Worm (Caenorhabditis elegans) whole organism, L1 larva: ENCODE measurements around the gene T13C5.9.

Experiments used
- C16A3.4 ChIP-seq: fragments of 150-350 bp; optimal IDR thresholded peaks from 2 replicates; lab custom pipeline; 2014; ENCODE audit warnings: missing biosample characterization, missing genetic modification characterization
- C34B4.2 ChIP-seq: sonication (generic microtip); optimal IDR thresholded peaks from 2 replicates; lab custom pipeline; 2017; ENCODE audit warnings: mild to moderate bottlenecking, missing genetic modification characterization, missing compliant biosample characterization
- Y116A8C.19 ChIP-seq: sonication (generic microtip); optimal IDR thresholded peaks from 2 replicates; lab custom pipeline; 2016; ENCODE audit warnings: missing compliant biosample characterization, missing genetic modification characterization, borderline replicate concordance
- aha-1 ChIP-seq: fragments of 150-350 bp; optimal IDR thresholded peaks from 2 replicates; lab custom pipeline; 2014; ENCODE audit warnings: missing biosample characterization, missing genetic modification characterization
- ama-1 ChIP-seq: fragments of 150-350 bp; optimal IDR thresholded peaks from 2 replicates; lab custom pipeline; 2014
- ceh-8 ChIP-seq: fragments of 200-800 bp; sonication (Bioruptor generic); optimal IDR thresholded peaks from 2 replicates; lab custom pipeline; 2018; ENCODE audit warnings: mild to moderate bottlenecking, missing genetic modification characterization, moderate library complexity, missing compliant biosample characterization
- ceh-90 ChIP-seq: sonication (generic microtip); optimal IDR thresholded peaks from 2 replicates; lab custom pipeline; 2016; ENCODE audit warnings: missing genetic modification characterization, missing compliant biosample characterization
- dpl-1 ChIP-seq, 3 experiments: fragments of 150-350 bp in 2 of 3; sonication (generic microtip) in 1 of 3; optimal IDR thresholded peaks; 2 replicates each; lab custom pipeline; 2014 to 2017; ENCODE audit warnings: missing biosample characterization in 3 of 3, missing genetic modification characterization in 3 of 3, missing genetic modification reagents in 3 of 3
- elt-2 ChIP-seq: sonication (generic microtip); optimal IDR thresholded peaks from 2 replicates; lab custom pipeline; 2016; ENCODE audit warnings: missing genetic modification characterization, mild to moderate bottlenecking, inconsistent platforms, missing compliant biosample characterization, missing genetic modification reagents
- elt-3 ChIP-seq, 6 experiments: fragments of 150-350 bp in 1 of 6; sonication (generic microtip); optimal IDR thresholded peaks; 2 replicates each; lab custom pipeline; 2017 to 2018; ENCODE audit warnings: missing biosample characterization in 6 of 6, missing genetic modification characterization in 6 of 6, inconsistent platforms in 1 of 6
- fkh-4 ChIP-seq: sonication (generic microtip); optimal IDR thresholded peaks from 2 replicates; lab custom pipeline; 2016; ENCODE audit warnings: missing compliant biosample characterization, missing genetic modification characterization, borderline replicate concordance
- fkh-8 ChIP-seq: sonication (generic microtip); optimal IDR thresholded peaks from 2 replicates; lab custom pipeline; 2016; ENCODE audit warnings: mild to moderate bottlenecking, missing genetic modification characterization, missing compliant biosample characterization
- grh-1 ChIP-seq: fragments of 200-800 bp; sonication (Bioruptor generic); IDR thresholded peaks from 2 replicates; pipeline ENCODE4 v1.3.6; 2022; ENCODE audit warnings: missing genetic modification reagents, missing genetic modification characterization, missing compliant biosample characterization
- hlh-17 ChIP-seq: fragments of 200-800 bp; sonication (Bioruptor generic); optimal IDR thresholded peaks from 2 replicates; lab custom pipeline; 2018; ENCODE audit warnings: missing genetic modification characterization, mild to moderate bottlenecking, missing compliant biosample characterization, moderate library complexity, borderline replicate concordance
- hpl-2 ChIP-seq: fragments of 150-350 bp; optimal IDR thresholded peaks from 2 replicates; lab custom pipeline; 2014; ENCODE audit warnings: missing biosample characterization, missing genetic modification reagents, missing genetic modification characterization
- isw-1 ChIP-seq: fragments of 200-800 bp; sonication (Bioruptor generic); IDR thresholded peaks from 2 replicates; pipeline ENCODE4 v1.3.6; 2022; ENCODE audit warnings: missing genetic modification characterization, missing compliant biosample characterization
- jun-1 ChIP-seq: fragments of 150-350 bp; optimal IDR thresholded peaks from 2 replicates; lab custom pipeline; 2014; ENCODE audit warnings: missing biosample characterization, missing genetic modification reagents, missing genetic modification characterization
- lin-15B ChIP-seq: fragments of 150-350 bp; sonication (generic microtip); optimal IDR thresholded peaks from 3 replicates; lab custom pipeline; 2014; ENCODE audit warnings: missing biosample characterization, missing genetic modification characterization
- lin-39 ChIP-seq: fragments of 150-350 bp; optimal IDR thresholded peaks from 2 replicates; lab custom pipeline; 2014; ENCODE audit warnings: missing biosample characterization, missing genetic modification reagents, missing genetic modification characterization
- lir-3 ChIP-seq: sonication (generic microtip); optimal IDR thresholded peaks from 2 replicates; lab custom pipeline; 2016; ENCODE audit warnings: mild to moderate bottlenecking, missing genetic modification characterization, moderate library complexity, missing compliant biosample characterization; ENCODE audit not compliant: poor library complexity
- lsy-2 ChIP-seq, 2 experiments: fragments of 150-350 bp; optimal IDR thresholded peaks; 2 replicates each; lab custom pipeline; 2014; ENCODE audit warnings: missing biosample characterization in 2 of 2, missing genetic modification characterization in 2 of 2
- mab-9 ChIP-seq: fragments of 200-800 bp; sonication (Bioruptor generic); IDR thresholded peaks from 2 replicates; pipeline ENCODE4 v1.3.6; 2022; ENCODE audit warnings: missing genetic modification reagents, missing genetic modification characterization, missing compliant biosample characterization
- mef-2 ChIP-seq: fragments of 150-350 bp; optimal IDR thresholded peaks from 2 replicates; lab custom pipeline; 2014; ENCODE audit warnings: missing biosample characterization, missing genetic modification characterization
- mep-1 ChIP-seq: fragments of 150-350 bp; optimal IDR thresholded peaks from 2 replicates; lab custom pipeline; 2014; ENCODE audit warnings: missing biosample characterization, missing genetic modification characterization
- nhr-11 ChIP-seq: fragments of 150-350 bp; optimal IDR thresholded peaks from 2 replicates; lab custom pipeline; 2014; ENCODE audit warnings: missing biosample characterization, missing genetic modification characterization
- nhr-19 ChIP-seq: fragments of 200-800 bp; sonication (Bioruptor generic); conservative IDR thresholded peaks from 2 replicates; pipeline ENCODE4 v1.3.6; 2022; ENCODE audit warnings: missing genetic modification characterization, missing compliant biosample characterization
- nhr-28 ChIP-seq: fragments of 150-350 bp; optimal IDR thresholded peaks from 2 replicates; lab custom pipeline; 2014; ENCODE audit warnings: missing biosample characterization, missing genetic modification characterization
- nhr-47 ChIP-seq: sonication (generic microtip); optimal IDR thresholded peaks from 2 replicates; lab custom pipeline; 2016; ENCODE audit warnings: mild to moderate bottlenecking, missing genetic modification characterization, moderate library complexity, missing compliant biosample characterization
- nhr-71 ChIP-seq: sonication (generic microtip); optimal IDR thresholded peaks from 2 replicates; lab custom pipeline; 2016; ENCODE audit warnings: mild to moderate bottlenecking, missing genetic modification characterization, moderate library complexity, missing compliant biosample characterization
- nhr-77 ChIP-seq: fragments of 150-350 bp; optimal IDR thresholded peaks from 2 replicates; lab custom pipeline; 2014; ENCODE audit warnings: missing biosample characterization, missing genetic modification characterization
- nhr-84 ChIP-seq: sonication (generic microtip); optimal IDR thresholded peaks from 2 replicates; lab custom pipeline; 2017; ENCODE audit warnings: missing biosample characterization, missing genetic modification characterization
- nhr-85 ChIP-seq: sonication (generic microtip); peaks from one replicate; lab custom pipeline; 2016; ENCODE audit warnings: missing genetic modification characterization, inconsistent platforms, missing compliant biosample characterization
- pag-3 ChIP-seq: sonication (generic microtip); optimal IDR thresholded peaks from 2 replicates; lab custom pipeline; 2017; ENCODE audit warnings: missing genetic modification characterization, mild to moderate bottlenecking, missing compliant biosample characterization, antibody characterized with exemption, borderline replicate concordance; ENCODE audit not compliant: insufficient read depth
- pax-3 ChIP-seq: fragments of 200-800 bp; sonication (Bioruptor generic); optimal IDR thresholded peaks from 2 replicates; lab custom pipeline; 2018; ENCODE audit warnings: mild to moderate bottlenecking, missing genetic modification characterization, moderate library complexity, missing compliant biosample characterization
- pqm-1 ChIP-seq: sonication (generic microtip); optimal IDR thresholded peaks from 3 replicates; lab custom pipeline; 2017; ENCODE audit warnings: missing biosample characterization, missing genetic modification characterization
- skn-1 ChIP-seq: fragments of 150-350 bp; optimal IDR thresholded peaks from 2 replicates; lab custom pipeline; 2014; ENCODE audit warnings: missing biosample characterization, missing genetic modification characterization
- sox-4 ChIP-seq: sonication (generic microtip); optimal IDR thresholded peaks from 2 replicates; lab custom pipeline; 2016; ENCODE audit warnings: missing genetic modification characterization, missing compliant biosample characterization
- sptf-1 ChIP-seq: fragments of 150-350 bp; optimal IDR thresholded peaks from 2 replicates; lab custom pipeline; 2014; ENCODE audit warnings: missing biosample characterization, missing genetic modification characterization
- tlp-1 ChIP-seq: fragments of 150-350 bp; optimal IDR thresholded peaks from 2 replicates; lab custom pipeline; 2014; ENCODE audit warnings: missing biosample characterization, missing genetic modification characterization
- unc-30 ChIP-seq: sonication (generic microtip); optimal IDR thresholded peaks from 2 replicates; lab custom pipeline; 2017; ENCODE audit warnings: missing biosample characterization, missing genetic modification characterization
- unc-62 ChIP-seq: fragments of 150-350 bp; optimal IDR thresholded peaks from 2 replicates; lab custom pipeline; 2014; ENCODE audit warnings: missing biosample characterization, missing genetic modification reagents, missing genetic modification characterization
- unc-86 ChIP-seq: sonication (generic microtip); optimal IDR thresholded peaks from 2 replicates; lab custom pipeline; 2016; ENCODE audit warnings: missing genetic modification characterization, missing compliant biosample characterization
- zag-1 ChIP-seq: fragments of 150-350 bp; optimal IDR thresholded peaks from 2 replicates; lab custom pipeline; 2014; ENCODE audit warnings: missing biosample characterization, missing genetic modification characterization

T13C5.9 gene

DNA sequence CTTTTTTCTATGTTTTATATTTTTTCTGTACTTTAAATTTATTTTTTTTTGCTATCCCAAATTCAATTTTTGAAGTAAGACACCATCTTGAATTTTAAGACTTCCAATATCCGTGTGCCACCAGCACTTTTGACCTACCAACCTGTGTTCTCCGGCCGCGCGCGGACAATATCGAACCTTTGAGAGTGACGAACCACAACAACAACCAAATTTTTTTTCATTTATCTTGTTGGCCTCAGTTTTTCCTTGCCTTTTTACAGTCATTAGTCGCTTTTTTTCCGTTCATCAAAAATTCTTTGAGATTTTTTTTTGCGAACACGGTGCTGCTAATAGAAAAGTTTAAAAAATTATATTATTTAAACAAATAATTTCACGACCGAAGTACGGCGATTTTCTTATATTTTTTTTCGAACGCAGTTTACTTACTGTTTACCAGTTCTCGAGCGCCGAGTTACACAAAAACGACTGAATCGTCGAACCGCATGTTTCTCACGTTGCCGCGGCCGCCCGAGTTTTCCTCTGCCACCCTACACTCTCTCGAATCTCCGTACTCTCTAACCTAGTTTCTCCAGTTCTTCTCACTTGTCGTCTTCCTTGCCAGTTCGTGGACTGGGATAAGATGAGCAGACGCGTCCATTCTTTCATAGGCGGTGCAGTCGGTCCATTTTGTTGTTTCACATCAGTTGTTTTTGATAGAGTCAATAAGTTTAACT lies 50.0 kb downstream of the T13C5.9 start (continued):
- TF ChIP-seq sptf-1 (tag; lab: Kevin White, UChicago) (no peak), elt-2 (tag; lab: Kevin White, UChicago) (no peak), nhr-11 (no peak), lir-3 (tag; lab: Kevin White, UChicago) (no peak), mef-2 (tag; lab: Kevin White, UChicago) (no peak), lin-15B (tag; lab: Kevin White, UChicago) (no peak), unc-86 (tag; lab: Kevin White, UChicago) (no peak), Y116A8C.19 (no peak), C34B4.2 (tag; lab: Kevin White, UChicago) (no peak), pax-3 (no peak), ceh-8 (GFP tag; lab: Kevin White, UChicago) (no peak), nhr-71 (peak; percentile 68), sox-4 (tag; lab: Kevin White, UChicago) (no peak), C16A3.4 (tag; lab: Kevin White, UChicago) (no peak), elt-3 (tag; optimal IDR thresholded peaks at IDR 0.05; lab: Kevin White, UChicago) (no peak), mep-1 (tag; lab: Kevin White, UChicago) (peak; percentile 39), pqm-1 (tag; lab: Kevin White, UChicago) (no peak), zag-1 (tag; lab: Kevin White, UChicago) (no peak), skn-1 (peak; percentile 15), mab-9 (GFP tag; lab: Robert Waterston, UW) (no peak), fkh-4 (tag; lab: Kevin White, UChicago) (no peak), lsy-2 (tag; optimal IDR thresholded peaks at IDR 0.05; lab: Kevin White, UChicago) (peak in 1 of 2 experiments; percentile 11), nhr-85 (tag; lab: Kevin White, UChicago) (no peak), aha-1 (no peak), isw-1 (GFP tag; lab: Robert Waterston, UW) (no peak), tlp-1 (tag; lab: Kevin White, UChicago) (no peak), unc-30 (no peak), dpl-1 (GFP tag; optimal IDR thresholded peaks at IDR 0.05; lab: Kevin White, UChicago) (no peak), hpl-2 (no peak), ceh-90 (tag; lab: Kevin White, UChicago) (no peak), nhr-47 (tag; lab: Kevin White, UChicago) (peak; percentile 37), pag-3 (tag; lab: Kevin White, UChicago) (no peak), nhr-77 (tag; lab: Kevin White, UChicago) (no peak), ama-1 (lab: Kevin White, UChicago) (no peak), nhr-19 (GFP tag; lab: Robert Waterston, UW) (no peak), unc-62 (GFP tag; lab: Kevin White, UChicago) (no peak), nhr-84 (tag; lab: Kevin White, UChicago) (no peak), lin-39 (tag; lab: Kevin White, UChicago) (no peak), hlh-17 (no peak), fkh-8 (tag; lab: Kevin White, UChicago) (no peak), jun-1 (tag; lab: Kevin White, UChicago) (no peak), nhr-28 (tag; lab: Kevin White, UChicago) (no peak), grh-1 (GFP tag; lab: Robert Waterston, UW) (no peak)
- TF ChIP-seq, all 84 proteins: peak for 17
